Fruit fly (Drosophila melanogaster) whole organism, embryonic: ENCODE results near the gene cv-c.

Experiments used
- Atf6 ChIP-seq: fragments of 200-800 bp; sonication (Bioruptor generic); IDR thresholded peaks from 2 replicates; pipeline ENCODE4 v1.3.6; 2022; ENCODE audit warnings: missing biosample characterization, missing genetic modification characterization
- CG10565 ChIP-seq: fragments of 200-800 bp; sonication (Bioruptor generic); optimal IDR thresholded peaks from 3 replicates; lab custom pipeline; 2016; ENCODE audit warnings: missing biosample characterization, mild to moderate bottlenecking, missing genetic modification characterization
- CG10654 ChIP-seq: fragments of 200-800 bp; sonication (Bioruptor generic); optimal IDR thresholded peaks from 2 replicates; lab custom pipeline; 2016; ENCODE audit warnings: missing biosample characterization, missing genetic modification characterization
- CG10979 ChIP-seq: fragments of 200-800 bp; sonication (Bioruptor generic); optimal IDR thresholded peaks from 2 replicates; lab custom pipeline; 2018; ENCODE audit warnings: missing biosample characterization, mild to moderate bottlenecking, missing genetic modification characterization, moderate library complexity
- CG11093 ChIP-seq: fragments of 200-800 bp; sonication (Bioruptor generic); IDR thresholded peaks from 3 replicates; pipeline ENCODE4 v1.3.6; 2022; ENCODE audit warnings: missing biosample characterization, missing genetic modification characterization
- CG12744 ChIP-seq: fragments of 200-800 bp; sonication (Bioruptor generic); optimal IDR thresholded peaks from 2 replicates; lab custom pipeline; 2016; ENCODE audit warnings: missing biosample characterization, missing genetic modification characterization
- CG13424 ChIP-seq: fragments of 200-800 bp; sonication (Bioruptor generic); optimal IDR thresholded peaks from 2 replicates; lab custom pipeline; 2019; ENCODE audit warnings: missing biosample characterization, mild to moderate bottlenecking, missing genetic modification characterization, moderate library complexity
- CG15514 ChIP-seq: fragments of 200-800 bp; sonication (Bioruptor generic); optimal IDR thresholded peaks from 3 replicates; lab custom pipeline; 2017; ENCODE audit warnings: missing biosample characterization, missing genetic modification characterization, mild to moderate bottlenecking, moderate library complexity, missing genetic modification reagents
- CG17612 ChIP-seq: fragments of 200-800 bp; sonication (Bioruptor generic); IDR thresholded peaks from 2 replicates; pipeline ENCODE4 v1.3.6; 2022; ENCODE audit warnings: missing biosample characterization, missing genetic modification characterization
- CG33557 ChIP-seq: fragments of 200-800 bp; sonication (Bioruptor generic); optimal IDR thresholded peaks from 2 replicates; lab custom pipeline; 2019; ENCODE audit warnings: missing biosample characterization, mild to moderate bottlenecking, missing genetic modification characterization, moderate library complexity
- CG34224 ChIP-seq: fragments of 200-800 bp; sonication (Bioruptor generic); IDR thresholded peaks from 3 replicates; pipeline ENCODE4 v1.3.6; 2022; ENCODE audit warnings: missing biosample characterization, missing genetic modification characterization; ENCODE audit not compliant: partially characterized antibody
- CG7357 ChIP-seq: fragments of 200-800 bp; sonication (Bioruptor generic); IDR thresholded peaks from 3 replicates; pipeline ENCODE4 v1.3.6; 2022; ENCODE audit warnings: missing biosample characterization, missing genetic modification characterization
- CG8290 ChIP-seq, 3 experiments: fragments of 200-800 bp; sonication (Bioruptor generic); optimal IDR thresholded peaks; 2 replicates each; lab custom pipeline; 2016 to 2019; ENCODE audit warnings: missing biosample characterization in 3 of 3, missing genetic modification characterization in 3 of 3, mild to moderate bottlenecking in 2 of 3, moderate library complexity in 1 of 3
- CG8359 ChIP-seq: fragments of 200-800 bp; sonication (Bioruptor generic); optimal IDR thresholded peaks from 2 replicates; lab custom pipeline; 2017; ENCODE audit warnings: missing biosample characterization, mild to moderate bottlenecking, missing genetic modification characterization, borderline replicate concordance
- CG9437 ChIP-seq: fragments of 200-800 bp; sonication (Bioruptor generic); optimal IDR thresholded peaks from 2 replicates; lab custom pipeline; 2018; ENCODE audit warnings: missing biosample characterization, mild to moderate bottlenecking, missing genetic modification characterization
- CG9797 ChIP-seq: fragments of 200-800 bp; sonication (Bioruptor generic); optimal IDR thresholded peaks from 3 replicates; lab custom pipeline; 2018; ENCODE audit warnings: missing biosample characterization, mild to moderate bottlenecking, missing genetic modification characterization
- CG9817 ChIP-seq: fragments of 200-800 bp; sonication (Bioruptor generic); optimal IDR thresholded peaks from 2 replicates; lab custom pipeline; 2018; ENCODE audit warnings: missing biosample characterization, mild to moderate bottlenecking, missing genetic modification characterization, moderate library complexity
- Deaf1 ChIP-seq: fragments of 200-800 bp; optimal IDR thresholded peaks from 3 replicates; lab custom pipeline; 2019; ENCODE audit warnings: missing biosample characterization, mild to moderate bottlenecking, missing genetic modification characterization, moderate library complexity
- Dll ChIP-seq: fragments of 200-800 bp; sonication (Bioruptor generic); IDR thresholded peaks from 4 replicates; pipeline ENCODE4 v1.3.6; 2022; ENCODE audit warnings: missing biosample characterization, missing genetic modification characterization; ENCODE audit not compliant: partially characterized antibody
- E2f2 ChIP-seq: fragments of 200-800 bp; sonication (Bioruptor generic); IDR thresholded peaks from 2 replicates; pipeline ENCODE4 v1.3.6; 2022; ENCODE audit warnings: missing biosample characterization, missing genetic modification characterization
- GATAe ChIP-seq: fragments of 200-800 bp; sonication (Bioruptor generic); conservative IDR thresholded peaks from 2 replicates; pipeline ENCODE4 v1.3.6; 2022; ENCODE audit warnings: missing biosample characterization, missing genetic modification characterization
- HHEX ChIP-seq: fragments of 200-800 bp; sonication (Bioruptor generic); optimal IDR thresholded peaks from 3 replicates; lab custom pipeline; 2017; ENCODE audit warnings: missing biosample characterization, mild to moderate bottlenecking, missing genetic modification characterization, missing genetic modification reagents
- HmgD ChIP-seq: fragments of 200-800 bp; sonication (Bioruptor generic); optimal IDR thresholded peaks from 3 replicates; lab custom pipeline; 2016; ENCODE audit warnings: missing biosample characterization, missing genetic modification characterization
- Hr3 ChIP-seq: fragments of 200-800 bp; sonication (Bioruptor generic); optimal IDR thresholded peaks from 3 replicates; lab custom pipeline; 2016; ENCODE audit warnings: missing biosample characterization, missing genetic modification characterization
- Mad ChIP-seq: fragments of 200-800 bp; sonication (Bioruptor generic); optimal IDR thresholded peaks from 2 replicates; lab custom pipeline; 2016; ENCODE audit warnings: missing biosample characterization, missing genetic modification characterization
- Nf-YB ChIP-seq: fragments of 200-800 bp; sonication (Bioruptor generic); optimal IDR thresholded peaks from 3 replicates; lab custom pipeline; 2019; ENCODE audit warnings: missing biosample characterization, mild to moderate bottlenecking, missing genetic modification characterization, moderate library complexity
- Opbp ChIP-seq: fragments of 200-800 bp; sonication (Bioruptor generic); IDR thresholded peaks from 3 replicates; pipeline ENCODE4 v1.3.6; 2022; ENCODE audit warnings: missing biosample characterization, missing genetic modification characterization; ENCODE audit not compliant: partially characterized antibody
- Ravus ChIP-seq: fragments of 200-800 bp; sonication (Bioruptor generic); IDR thresholded peaks from 2 replicates; pipeline ENCODE4 v1.3.6; 2022; ENCODE audit warnings: missing biosample characterization, missing genetic modification characterization
- Sox102F ChIP-seq: fragments of 200-800 bp; sonication (Bioruptor generic); optimal IDR thresholded peaks from 2 replicates; lab custom pipeline; 2018; ENCODE audit warnings: missing biosample characterization, mild to moderate bottlenecking, missing genetic modification characterization, moderate library complexity
- Spps ChIP-seq: fragments of 200-800 bp; sonication (Bioruptor generic); optimal IDR thresholded peaks from 2 replicates; lab custom pipeline; 2018; ENCODE audit warnings: missing biosample characterization, mild to moderate bottlenecking, missing genetic modification characterization
- YL-1 ChIP-seq: fragments of 200-800 bp; sonication (Bioruptor generic); optimal IDR thresholded peaks from 3 replicates; lab custom pipeline; 2017; ENCODE audit warnings: missing biosample characterization, mild to moderate bottlenecking, missing genetic modification characterization
- ab ChIP-seq: fragments of 200-800 bp; sonication (Bioruptor generic); optimal IDR thresholded peaks from 2 replicates; lab custom pipeline; 2016; ENCODE audit warnings: missing biosample characterization, missing genetic modification characterization
- amos ChIP-seq: fragments of 200-800 bp; sonication (Bioruptor generic); IDR thresholded peaks from 2 replicates; pipeline ENCODE4 v1.3.6; 2022; ENCODE audit warnings: missing biosample characterization, missing genetic modification characterization; ENCODE audit not compliant: partially characterized antibody
- ase ChIP-seq: fragments of 200-800 bp; sonication (Bioruptor generic); IDR thresholded peaks from 3 replicates; pipeline ENCODE4 v1.3.6; 2022; ENCODE audit warnings: missing biosample characterization, missing genetic modification characterization
- bowl ChIP-seq: fragments of 200-800 bp; sonication (Bioruptor generic); IDR thresholded peaks from 2 replicates; pipeline ENCODE4 v1.3.6; 2022; ENCODE audit warnings: missing biosample characterization, missing genetic modification characterization
- br ChIP-seq: fragments of >200 bp; optimal IDR thresholded peaks from 2 replicates; lab custom pipeline; 2017
- crol ChIP-seq: fragments of 200-800 bp; sonication (Bioruptor generic); IDR thresholded peaks from 2 replicates; pipeline ENCODE4 v1.3.6; 2022; ENCODE audit warnings: missing biosample characterization, missing genetic modification characterization
- da ChIP-seq: fragments of 200-800 bp; sonication (Bioruptor generic); optimal IDR thresholded peaks from 2 replicates; lab custom pipeline; 2016; ENCODE audit warnings: missing biosample characterization, missing genetic modification characterization
- dan ChIP-seq: fragments of 200-800 bp; sonication (Bioruptor generic); IDR thresholded peaks from 2 replicates; pipeline ENCODE4 v1.3.6; 2022; ENCODE audit warnings: missing biosample characterization, missing genetic modification characterization
- dm ChIP-seq: fragments of 200-800 bp; sonication (Bioruptor generic); optimal IDR thresholded peaks from 3 replicates; lab custom pipeline; 2016; ENCODE audit warnings: missing biosample characterization, missing genetic modification characterization
- dysf ChIP-seq: fragments of 200-800 bp; sonication (Bioruptor generic); IDR thresholded peaks from 3 replicates; pipeline ENCODE4 v1.3.6; 2022; ENCODE audit warnings: missing biosample characterization, missing genetic modification characterization
- eve ChIP-seq, 2 experiments: fragments of >200 bp; optimal IDR thresholded peaks; 2 replicates each; lab custom pipeline; 2017; ENCODE audit warnings: missing biosample characterization in 2 of 2, missing genetic modification characterization in 2 of 2
- gsb ChIP-seq: fragments of 200-800 bp; sonication (Bioruptor generic); IDR thresholded peaks from 2 replicates; pipeline ENCODE4 v1.3.6; 2022; ENCODE audit warnings: missing biosample characterization, missing genetic modification characterization
- mam ChIP-seq: fragments of 200-800 bp; sonication (Bioruptor generic); optimal IDR thresholded peaks from 3 replicates; lab custom pipeline; 2016; ENCODE audit warnings: missing biosample characterization, missing genetic modification characterization
- prd ChIP-seq, 3 experiments: fragments of >200 bp in 2 of 3; fragments of 200-800 bp in 1 of 3; sonication (Bioruptor generic) in 1 of 3; optimal IDR thresholded peaks in 2 of 3; IDR thresholded peaks in 1 of 3; 2 replicates in 2 of 3; 3 replicates in 1 of 3; pipeline versions ENCODE4 v1.3.6 to Lab custom; 2017 to 2022; ENCODE audit warnings: missing biosample characterization in 1 of 3, missing genetic modification characterization in 1 of 3
- pum ChIP-seq: fragments of 200-800 bp; sonication (Bioruptor generic); optimal IDR thresholded peaks from 2 replicates; lab custom pipeline; 2016; ENCODE audit warnings: missing biosample characterization, missing genetic modification characterization
- tna ChIP-seq: fragments of 200-800 bp; sonication (Bioruptor generic); IDR thresholded peaks from 2 replicates; pipeline ENCODE4 v1.3.6; 2022; ENCODE audit warnings: missing biosample characterization, missing genetic modification characterization; ENCODE audit not compliant: partially characterized antibody
- vvl ChIP-seq: fragments of 200-800 bp; sonication (Bioruptor generic); IDR thresholded peaks from 2 replicates; pipeline ENCODE4 v1.3.6; 2022; ENCODE audit warnings: missing biosample characterization, missing genetic modification characterization
- wdn ChIP-seq: fragments of 200-800 bp; sonication (Bioruptor generic); IDR thresholded peaks from 2 replicates; pipeline ENCODE4 v1.3.6; 2022; ENCODE audit warnings: missing biosample characterization, missing genetic modification characterization
- wek ChIP-seq: fragments of 200-800 bp; sonication (Bioruptor generic); optimal IDR thresholded peaks from 3 replicates; lab custom pipeline; 2018; ENCODE audit warnings: missing biosample characterization, mild to moderate bottlenecking, missing genetic modification characterization, moderate library complexity

The cv-c gene

dm6 chr3R:14413406-14414043 lies 68.0 kb downstream of the cv-c start (continued):
- TF ChIP-seq prd (optimal IDR thresholded peaks at IDR 0.05; lab: Kevin White, UChicago) (no peak), prd (GFP tag; IDR thresholded peaks at IDR 0.05; lab: Robert Waterston, UW) (peak; percentile 78), YL-1 (GFP tag; lab: Kevin White, UChicago) (no peak), Spps (tag; lab: Kevin White, UChicago) (peak; percentile 20), Opbp (GFP tag; lab: Robert Waterston, UW) (no peak), CG17612 (GFP tag; lab: Robert Waterston, UW) (no peak), CG10565 (GFP tag; lab: Kevin White, UChicago) (no peak), crol (GFP tag; lab: Robert Waterston, UW) (no peak), CG7357 (GFP tag; lab: Robert Waterston, UW) (no peak), amos (GFP tag; lab: Robert Waterston, UW) (no peak), Dll (GFP tag; lab: Robert Waterston, UW) (no peak), CG9817 (tag; lab: Kevin White, UChicago) (peak; percentile 3), dan (no peak), wek (no peak), CG9797 (GFP tag; lab: Kevin White, UChicago) (no peak), dm (GFP tag; lab: Kevin White, UChicago) (no peak), CG33557 (GFP tag; lab: Kevin White, UChicago) (no peak), tna (GFP tag; lab: Robert Waterston, UW) (no peak), dysf (GFP tag; lab: Robert Waterston, UW) (no peak), mam (GFP tag; lab: Kevin White, UChicago) (peak; percentile 38), CG12744 (GFP tag; lab: Kevin White, UChicago) (no peak), ase (GFP tag; lab: Robert Waterston, UW) (peak; percentile 43; the same call in 1 of the 3 replicates), CG34224 (no peak), ab (GFP tag; lab: Kevin White, UChicago) (no peak), CG11093 (peak; percentile 42; the same call in 1 of the 3 replicates), E2f2 (peak; percentile 31; the same call in 1 of the 2 replicates), HmgD (no peak), CG10654 (GFP tag; lab: Kevin White, UChicago) (peak; percentile 7), bowl (GFP tag; lab: Robert Waterston, UW) (no peak), Atf6 (GFP tag; lab: Robert Waterston, UW) (no peak), wdn (GFP tag; lab: Robert Waterston, UW) (no peak), pum (GFP tag; lab: Kevin White, UChicago) (peak; percentile 47), Deaf1 (tag; lab: Kevin White, UChicago) (no peak), Nf-YB (no peak), Hr3 (GFP tag; lab: Kevin White, UChicago) (peak; percentile 31), CG10979 (peak; percentile 70), CG8290 (GFP tag; optimal IDR thresholded peaks at IDR 0.05; lab: Kevin White, UChicago) (no peak), CG8290 (tag; optimal IDR thresholded peaks at IDR 0.05; lab: Kevin White, UChicago) (no peak), Ravus (GFP tag; lab: Robert Waterston, UW) (no peak), CG8359 (GFP tag; lab: Kevin White, UChicago) (no peak), HHEX (GFP tag; lab: Kevin White, UChicago) (no peak), CG9437 (GFP tag; lab: Kevin White, UChicago) (peak; percentile 19), vvl (GFP tag; lab: Robert Waterston, UW) (peak; percentile 84), br (lab: Kevin White, UChicago) (no peak), da (GFP tag; lab: Kevin White, UChicago) (no peak), GATAe (no peak), Mad (GFP tag; lab: Kevin White, UChicago) (peak; percentile 16), Sox102F (peak; percentile 77), eve (GFP tag; optimal IDR thresholded peaks at IDR 0.05; lab: Kevin White, UChicago) (no peak), CG15514 (GFP tag; lab: Kevin White, UChicago) (no peak), gsb (GFP tag; lab: Robert Waterston, UW) (no peak), CG13424 (tag; lab: Kevin White, UChicago) (peak; percentile 11)
